Worm (Caenorhabditis elegans): Measurements from ENCODE around the gene F35E12.9.

DNA sequence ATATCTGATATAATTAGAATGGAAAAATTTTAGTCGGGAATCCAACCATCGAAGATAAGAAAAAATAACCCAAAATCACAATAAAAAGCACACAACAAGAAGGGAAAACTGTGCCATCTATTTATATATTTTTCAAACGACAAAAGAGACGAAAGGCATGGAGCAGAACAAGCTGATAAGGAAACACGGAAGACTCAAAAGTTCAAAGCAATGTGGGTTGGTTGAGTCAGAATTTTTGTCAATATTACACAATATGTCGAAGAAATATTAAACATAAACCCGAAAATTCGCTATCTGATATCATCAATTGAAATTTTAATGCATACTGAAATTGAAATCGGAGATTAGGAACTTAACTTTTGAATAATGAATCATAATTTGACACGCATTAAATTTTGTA, at the start of gene F35E12.9:
- TF ChIP-seq lsy-2 (tag; optimal IDR thresholded peaks at IDR 0.05) (no peak), unc-120 (tag; optimal IDR thresholded peaks at IDR 0.05; ENCODE audit: poor library complexity, severe bottlenecking) (no peak), elt-3 (tag; optimal IDR thresholded peaks at IDR 0.05) (no peak), nhr-2 (tag; optimal IDR thresholded peaks at IDR 0.05) (no peak), unc-62 (GFP tag; optimal IDR thresholded peaks at IDR 0.05) (no peak), nhr-12 (tag; optimal IDR thresholded peaks at IDR 0.05) (no peak), snpc-4 (tag; optimal IDR thresholded peaks at IDR 0.05) (no peak), lin-13 (tag; optimal IDR thresholded peaks at IDR 0.05) (no peak), elt-1 (tag; optimal IDR thresholded peaks at IDR 0.05; ENCODE audit: borderline replicate concordance, insufficient read depth) (no peak), mep-1 (tag; optimal IDR thresholded peaks at IDR 0.05) (no peak), sptf-1 (tag; optimal IDR thresholded peaks at IDR 0.05) (no peak), unc-39 (tag; optimal IDR thresholded peaks at IDR 0.05) (no peak), tbx-8 (GFP tag; optimal IDR thresholded peaks at IDR 0.05) (no peak), lin-32 (GFP tag; optimal IDR thresholded peaks at IDR 0.05) (no peak)
